Worm (Caenorhabditis elegans) whole organism, L3 larva: ENCODE data around the gene srbc-30.

ENCODE experiments used
- R02D3.7 ChIP-seq: fragments of 150-350 bp; optimal IDR thresholded peaks from 2 replicates; lab custom pipeline; 2014; ENCODE audit warnings: missing biosample characterization, missing genetic modification characterization
- aly-2 ChIP-seq: fragments of 150-350 bp; optimal IDR thresholded peaks from 2 replicates; lab custom pipeline; 2014; ENCODE audit warnings: missing biosample characterization, missing genetic modification characterization
- ceh-16 ChIP-seq: sonication (generic microtip); optimal IDR thresholded peaks from 2 replicates; lab custom pipeline; 2017; ENCODE audit warnings: missing biosample characterization, missing genetic modification characterization
- ceh-82 ChIP-seq: fragments of 150-350 bp; optimal IDR thresholded peaks from 2 replicates; lab custom pipeline; 2014; ENCODE audit warnings: missing biosample characterization, missing genetic modification characterization
- elt-2 ChIP-seq: sonication (generic microtip); optimal IDR thresholded peaks from 2 replicates; lab custom pipeline; 2016; ENCODE audit warnings: missing genetic modification reagents, mild to moderate bottlenecking, missing genetic modification characterization, missing compliant biosample characterization
- elt-3 ChIP-seq, 3 experiments: fragments of 150-350 bp in 1 of 3; sonication (generic microtip) in 2 of 3; optimal IDR thresholded peaks; 2 replicates in 2 of 3; 4 replicates in 1 of 3; lab custom pipeline; 2014 to 2017; ENCODE audit warnings: missing biosample characterization in 3 of 3, missing genetic modification characterization in 3 of 3
- fkh-10 ChIP-seq: sonication (generic microtip); optimal IDR thresholded peaks from 2 replicates; lab custom pipeline; 2017; ENCODE audit warnings: missing biosample characterization, missing genetic modification reagents, missing genetic modification characterization
- fkh-2 ChIP-seq: fragments of 150-350 bp; optimal IDR thresholded peaks from 2 replicates; lab custom pipeline; 2014; ENCODE audit warnings: missing biosample characterization, missing genetic modification reagents, missing genetic modification characterization
- fos-1 ChIP-seq: fragments of 150-350 bp; optimal IDR thresholded peaks from 2 replicates; lab custom pipeline; 2014; ENCODE audit warnings: missing biosample characterization, missing genetic modification characterization
- lsy-12 ChIP-seq: sonication (generic microtip); optimal IDR thresholded peaks from 2 replicates; lab custom pipeline; 2016; ENCODE audit warnings: mild to moderate bottlenecking, missing genetic modification characterization, missing compliant biosample characterization
- mdl-1 ChIP-seq: fragments of 150-350 bp; optimal IDR thresholded peaks from 2 replicates; lab custom pipeline; 2014; ENCODE audit warnings: missing biosample characterization, missing genetic modification characterization
- nfya-1 ChIP-seq: sonication (generic microtip); optimal IDR thresholded peaks from 2 replicates; lab custom pipeline; 2017; ENCODE audit warnings: missing genetic modification characterization, mild to moderate bottlenecking, missing compliant biosample characterization, antibody characterized with exemption, moderate library complexity; ENCODE audit not compliant: insufficient read depth
- nhr-25 ChIP-seq: sonication (generic microtip); optimal IDR thresholded peaks from 2 replicates; lab custom pipeline; 2017; ENCODE audit warnings: missing biosample characterization, missing genetic modification characterization
- nhr-28 ChIP-seq: fragments of 150-350 bp; optimal IDR thresholded peaks from 2 replicates; lab custom pipeline; 2014; ENCODE audit warnings: missing biosample characterization, missing genetic modification characterization
- nhr-67 ChIP-seq: fragments of 150-350 bp; optimal IDR thresholded peaks from 2 replicates; lab custom pipeline; 2014; ENCODE audit warnings: missing biosample characterization, missing genetic modification characterization
- nhr-76 ChIP-seq: fragments of 150-350 bp; sonication (generic microtip); optimal IDR thresholded peaks from 5 replicates; lab custom pipeline; 2014; ENCODE audit warnings: missing biosample characterization, missing genetic modification characterization
- nhr-77 ChIP-seq: fragments of 150-350 bp; optimal IDR thresholded peaks from 2 replicates; lab custom pipeline; 2014; ENCODE audit warnings: missing biosample characterization, missing genetic modification characterization
- pha-4 ChIP-seq: fragments of 150-350 bp; optimal IDR thresholded peaks from 2 replicates; lab custom pipeline; 2014; ENCODE audit warnings: missing biosample characterization, missing genetic modification reagents, missing genetic modification characterization
- sea-2 ChIP-seq: fragments of 150-350 bp; sonication (generic microtip); optimal IDR thresholded peaks from 4 replicates; lab custom pipeline; 2014; ENCODE audit warnings: missing biosample characterization, missing genetic modification reagents, missing genetic modification characterization
- snpc-4 ChIP-seq: fragments of 150-350 bp; optimal IDR thresholded peaks from 2 replicates; lab custom pipeline; 2014; ENCODE audit warnings: missing biosample characterization, missing genetic modification characterization
- tbx-2 ChIP-seq: sonication (generic microtip); optimal IDR thresholded peaks from 2 replicates; lab custom pipeline; 2016; ENCODE audit warnings: mild to moderate bottlenecking, missing genetic modification characterization, missing compliant biosample characterization
- unc-62 ChIP-seq: fragments of 150-350 bp; sonication (generic microtip); optimal IDR thresholded peaks from 4 replicates; lab custom pipeline; 2014; ENCODE audit warnings: missing biosample characterization, missing genetic modification reagents, missing genetic modification characterization
- ztf-11 ChIP-seq: fragments of 150-350 bp; optimal IDR thresholded peaks from 2 replicates; lab custom pipeline; 2014; ENCODE audit warnings: missing biosample characterization, missing genetic modification characterization

srbc-30 gene

DNA sequence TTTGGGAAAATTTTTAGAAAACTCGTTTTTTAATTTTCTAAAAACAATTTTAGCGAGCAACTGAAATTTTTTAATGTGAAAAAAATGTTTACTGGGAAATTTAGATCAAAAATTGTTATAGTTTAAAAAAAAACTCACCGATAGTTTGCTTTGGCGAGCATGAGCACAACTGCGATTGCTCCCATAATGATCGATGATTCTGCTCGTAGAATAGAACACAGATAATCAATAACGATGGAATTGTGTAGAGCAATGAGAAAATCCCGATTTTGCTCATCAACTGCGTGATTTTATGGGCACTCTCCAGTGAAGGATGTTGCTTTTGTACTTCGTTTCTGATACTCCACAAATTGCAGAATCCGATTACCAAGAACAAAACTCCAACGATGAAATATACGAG, 37.6 kb downstream of the srbc-30 start:
- no peak for TF ChIP-seq nhr-67 (tag; lab: Kevin White, UChicago)
- no peak for TF ChIP-seq ceh-16
- TF ChIP-seq tbx-2 (tag; lab: Kevin White, UChicago), result no peak
- TF ChIP-seq snpc-4 (tag; lab: Kevin White, UChicago), result no peak
- no peak for TF ChIP-seq lsy-12 (tag; lab: Kevin White, UChicago)

DNA sequence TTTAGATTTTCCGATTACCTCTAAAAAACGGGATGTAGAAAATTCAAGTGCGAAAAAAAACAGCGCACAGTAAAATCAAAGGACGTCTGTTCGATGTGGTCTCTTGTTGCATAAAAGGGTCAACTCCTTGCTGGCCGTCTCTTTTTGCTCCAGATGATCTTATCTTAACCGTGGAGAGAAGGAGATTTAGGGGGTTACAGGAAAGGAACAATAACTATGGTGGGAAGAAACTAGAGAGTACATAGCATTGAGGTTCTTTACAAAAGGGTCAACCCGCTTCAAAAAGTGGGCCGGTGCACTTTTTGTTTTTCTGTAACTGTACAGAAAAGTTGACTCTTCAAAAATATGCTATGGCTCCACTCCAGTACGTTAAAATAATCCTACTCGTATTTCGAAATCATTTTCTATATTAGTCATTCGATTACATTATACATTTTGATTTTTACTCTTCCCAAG, 48.7 kb downstream of the srbc-30 start, which contains the start of the genes T20D4.19 and srj-9:
T20D4.19 (minus strand) TSS at position 101 of the 456 bp plus-strand sequence.
srj-9 (plus strand) TSS at position 406 of the 456 bp plus-strand sequence.
- TF ChIP-seq elt-3 (tag; optimal IDR thresholded peaks at IDR 0.05; lab: Kevin White, UChicago), result no peak
- no peak for TF ChIP-seq sea-2 (GFP tag; lab: Kevin White, UChicago)
- TF ChIP-seq, all 47 proteins: peak for 0

DNA sequence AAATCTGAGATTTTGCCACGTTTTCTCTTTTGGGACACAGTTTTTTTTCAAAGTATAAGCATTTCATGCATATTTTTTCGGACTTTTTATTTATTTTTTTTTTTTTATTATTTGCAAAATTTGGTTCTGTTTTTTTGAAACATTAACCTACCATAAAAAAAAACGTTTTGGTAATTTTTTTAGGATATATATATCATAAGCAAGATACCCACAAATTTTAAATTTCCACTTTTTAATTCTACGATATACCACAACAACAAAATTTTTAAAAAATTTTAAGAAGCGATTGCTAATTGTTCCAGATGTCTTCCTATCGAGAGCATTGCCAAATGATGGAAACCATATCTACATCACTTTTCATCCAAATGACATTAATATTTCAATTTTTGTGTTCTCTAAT, 51.5 kb downstream of the srbc-30 start, which contains the start of gene srab-20:
srab-20 (plus strand) TSS at position 301 of the 400 bp plus-strand sequence.
- TF ChIP-seq nhr-76 (tag; lab: Kevin White, UChicago), result no peak
- TF ChIP-seq nfya-1, result no peak
- TF ChIP-seq fkh-10 (GFP tag; lab: Kevin White, UChicago), result no peak
- no peak for TF ChIP-seq fos-1 (tag; lab: Kevin White, UChicago)
- no peak for TF ChIP-seq nhr-28 (tag; lab: Kevin White, UChicago)
- TF ChIP-seq ztf-11 (tag; lab: Kevin White, UChicago), result no peak
- no peak for TF ChIP-seq pha-4 (tag; lab: Kevin White, UChicago)
- TF ChIP-seq unc-62 (GFP tag; lab: Kevin White, UChicago), result no peak
- no peak for TF ChIP-seq nhr-77 (tag; lab: Kevin White, UChicago)
- no peak for TF ChIP-seq lsy-12 (tag; lab: Kevin White, UChicago)
- TF ChIP-seq nhr-25 (tag; lab: Kevin White, UChicago), result no peak
- TF ChIP-seq ceh-82 (tag; lab: Kevin White, UChicago), result no peak
- no peak for TF ChIP-seq tbx-2 (tag; lab: Kevin White, UChicago)
- TF ChIP-seq R02D3.7, result no peak
- TF ChIP-seq mdl-1, result no peak
- no peak for TF ChIP-seq aly-2 (tag; lab: Kevin White, UChicago)
- no peak for TF ChIP-seq elt-2 (tag; lab: Kevin White, UChicago)
- TF ChIP-seq fkh-2, result no peak
- TF ChIP-seq, all 47 proteins: peak for 0
